Worm (Caenorhabditis elegans) whole organism, L2 larva: Measurements from ENCODE around the gene acr-3.

Source experiments
- dmd-4 ChIP-seq: sonication (generic microtip); optimal IDR thresholded peaks from 2 replicates; lab custom pipeline; 2017; ENCODE audit warnings: missing biosample characterization, missing genetic modification characterization
- lsy-2 ChIP-seq, 2 experiments: fragments of 150-350 bp in 1 of 2; sonication (generic microtip) in 1 of 2; optimal IDR thresholded peaks; 2 replicates each; lab custom pipeline; 2014 to 2017; ENCODE audit warnings: missing biosample characterization in 2 of 2, missing genetic modification characterization in 2 of 2
- sma-9 ChIP-seq, 2 experiments: fragments of 150-350 bp in 1 of 2; sonication (generic microtip) in 1 of 2; optimal IDR thresholded peaks; 2 replicates each; lab custom pipeline; 2014 to 2016; ENCODE audit warnings: missing genetic modification characterization in 2 of 2, mild to moderate bottlenecking in 1 of 2, missing biosample characterization in 1 of 2, missing compliant biosample characterization in 1 of 2, missing genetic modification reagents in 1 of 2, moderate library complexity in 1 of 2

DNA sequence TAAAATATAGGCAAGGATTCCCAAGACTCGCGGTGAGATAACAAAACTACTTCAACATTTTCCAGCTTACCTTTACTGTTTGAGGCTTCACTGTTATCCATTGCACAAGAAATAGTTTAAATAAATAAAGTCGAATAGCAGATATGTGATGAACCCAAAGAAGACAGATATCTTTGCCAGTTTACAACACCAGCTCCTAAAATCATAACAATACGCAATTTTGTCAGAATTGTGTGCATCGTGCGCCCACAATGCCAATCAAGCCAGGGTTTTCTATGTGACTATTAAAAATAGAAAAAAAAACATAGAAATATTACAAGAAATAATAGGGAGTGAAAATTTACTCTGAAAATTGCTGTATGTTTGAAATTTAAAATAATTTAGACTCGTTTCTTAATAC, 26.7 kb upstream of the acr-3 start, which contains the start of gene F38B6.8:
- no peak for TF ChIP-seq lsy-2 (tag; optimal IDR thresholded peaks at IDR 0.05; lab: Kevin White, UChicago)
- no peak for TF ChIP-seq dmd-4 (tag; lab: Kevin White, UChicago)
- TF ChIP-seq sma-9 (GFP tag; optimal IDR thresholded peaks at IDR 0.05; lab: Kevin White, UChicago), result no peak
- no peak for TF ChIP-seq sma-9 (tag; optimal IDR thresholded peaks at IDR 0.05; lab: Kevin White, UChicago)
